Worm (Caenorhabditis elegans) whole organism, L4/young adult: ENCODE results near the gene cest-4.

Source experiments
- W03F9.2 ChIP-seq: fragments of 150-350 bp; optimal IDR thresholded peaks from 2 replicates; lab custom pipeline; 2014; ENCODE audit warnings: missing biosample characterization, missing genetic modification characterization
- him-1 ChIP-seq: sonication (generic microtip); optimal IDR thresholded peaks from 2 replicates; lab custom pipeline; 2016; ENCODE audit warnings: missing genotype, missing genetic modification reagents, missing genetic modification characterization, missing compliant biosample characterization

DNA sequence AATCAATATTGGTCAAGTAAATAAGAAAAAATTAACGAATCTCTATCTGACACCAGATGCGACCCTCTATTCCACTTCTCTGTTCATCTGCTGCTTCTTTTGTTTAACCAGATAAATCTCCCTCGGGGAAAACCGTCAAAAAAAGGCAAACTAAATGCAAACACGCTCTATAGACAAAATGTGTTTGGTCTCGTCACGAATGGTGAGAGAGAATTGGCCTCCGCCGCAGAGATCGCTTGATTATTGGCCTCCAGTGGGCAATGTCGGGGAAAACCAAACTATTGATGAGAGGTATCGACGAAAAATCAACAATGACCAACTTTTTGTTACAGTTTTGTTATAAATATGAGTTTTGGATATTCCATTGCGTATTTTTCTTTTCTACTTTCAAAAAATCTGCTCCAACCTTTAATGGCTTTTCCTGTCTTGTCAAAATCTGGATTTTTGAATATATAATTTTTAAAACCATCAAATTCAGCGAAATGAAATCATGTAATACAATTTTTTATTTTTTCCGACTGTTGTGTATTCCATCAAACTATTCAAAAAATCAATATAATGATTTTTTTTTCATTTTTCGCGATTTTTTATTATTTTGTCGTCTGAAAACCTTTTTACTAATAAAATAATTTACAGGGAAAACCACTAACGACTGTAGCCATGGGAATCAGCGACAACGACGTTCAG lies 11.6 kb downstream of the cest-4 start, which contains the start of the genes C17H12.2 and vha-8:
- TF ChIP-seq him-1 (tag; lab: Kevin White, UChicago): peak; percentile 86
- peak; percentile 92 for TF ChIP-seq W03F9.2
